Worm (Caenorhabditis elegans) whole organism, L4 larva: ENCODE measurements around the gene M7.7.

Experiments
- F10B5.3 ChIP-seq: sonication (generic microtip); optimal IDR thresholded peaks from 2 replicates; lab custom pipeline; 2016; ENCODE audit warnings: mild to moderate bottlenecking, missing genetic modification characterization, missing compliant biosample characterization
- F37D6.2 ChIP-seq: sonication (generic microtip); optimal IDR thresholded peaks from 2 replicates; lab custom pipeline; 2016; ENCODE audit warnings: mild to moderate bottlenecking, missing genetic modification characterization, missing compliant biosample characterization
- R02D3.7 ChIP-seq: fragments of 150-350 bp; sonication (generic microtip); optimal IDR thresholded peaks from 3 replicates; lab custom pipeline; 2014; ENCODE audit warnings: missing biosample characterization, missing genetic modification characterization
- T26A8.4 ChIP-seq: fragments of 200-800 bp; sonication (Bioruptor generic); IDR thresholded peaks from 2 replicates; pipeline ENCODE4 v1.3.6; 2022; ENCODE audit warnings: missing genetic modification characterization, missing compliant biosample characterization
- Y48G9A.11 ChIP-seq: fragments of 200-800 bp; sonication (Bioruptor generic); IDR thresholded peaks from 2 replicates; pipeline ENCODE4 v1.3.6; 2022; ENCODE audit warnings: missing genetic modification reagents, missing genetic modification characterization, missing compliant biosample characterization
- Y5F2A.4 ChIP-seq: fragments of 200-800 bp; sonication (Bioruptor generic); optimal IDR thresholded peaks from 2 replicates; lab custom pipeline; 2018; ENCODE audit warnings: mild to moderate bottlenecking, missing genetic modification characterization, missing compliant biosample characterization
- Y75B8A.6 ChIP-seq: fragments of 200-800 bp; sonication (Bioruptor generic); IDR thresholded peaks from 2 replicates; pipeline ENCODE4 v1.3.6; 2022; ENCODE audit warnings: missing genetic modification reagents, missing genetic modification characterization, missing compliant biosample characterization
- ZK337.2 ChIP-seq: fragments of 200-800 bp; sonication (Bioruptor generic); IDR thresholded peaks from 2 replicates; pipeline ENCODE4 v1.3.6; 2022; ENCODE audit warnings: missing genetic modification reagents, missing genetic modification characterization, missing compliant biosample characterization
- arid-1 ChIP-seq: fragments of 200-800 bp; sonication (Bioruptor generic); conservative IDR thresholded peaks from 2 replicates; pipeline ENCODE4 v1.3.6; 2022; ENCODE audit warnings: missing genetic modification reagents, missing genetic modification characterization, missing compliant biosample characterization
- ceh-28 ChIP-seq: fragments of 150-350 bp; optimal IDR thresholded peaks from 2 replicates; lab custom pipeline; 2014; ENCODE audit warnings: missing biosample characterization, missing genetic modification reagents, missing genetic modification characterization
- ceh-44 ChIP-seq: fragments of 200-800 bp; sonication (Bioruptor generic); IDR thresholded peaks from 2 replicates; pipeline ENCODE4 v1.3.6; 2022; ENCODE audit warnings: missing genetic modification reagents, missing genetic modification characterization, missing compliant biosample characterization
- ceh-82 ChIP-seq: sonication (generic microtip); optimal IDR thresholded peaks from 2 replicates; lab custom pipeline; 2017; ENCODE audit warnings: missing biosample characterization, missing genetic modification characterization
- ces-1 ChIP-seq: fragments of 150-350 bp; sonication (generic microtip); optimal IDR thresholded peaks from 4 replicates; lab custom pipeline; 2014; ENCODE audit warnings: missing biosample characterization, missing genetic modification reagents, missing genetic modification characterization
- daf-16 ChIP-seq, 3 experiments: sonication (generic microtip); optimal IDR thresholded peaks; 2 replicates each; lab custom pipeline; 2016 to 2017; ENCODE audit warnings: missing genetic modification characterization in 3 of 3, missing genetic modification reagents in 3 of 3, mild to moderate bottlenecking in 2 of 3, missing compliant biosample characterization in 2 of 3, missing biosample characterization in 1 of 3, moderate library complexity in 1 of 3
- daf-19 ChIP-seq: fragments of 200-800 bp; sonication (Bioruptor generic); conservative IDR thresholded peaks from 2 replicates; pipeline ENCODE4 v1.3.6; 2022; ENCODE audit warnings: missing genetic modification characterization, missing compliant biosample characterization
- dmd-6 ChIP-seq: fragments of 200-800 bp; sonication (Bioruptor generic); IDR thresholded peaks from 2 replicates; pipeline ENCODE4 v1.3.6; 2022; ENCODE audit warnings: missing genetic modification reagents, missing genetic modification characterization, missing compliant biosample characterization
- dmd-8 ChIP-seq: fragments of 200-800 bp; sonication (Bioruptor generic); IDR thresholded peaks from 2 replicates; pipeline ENCODE4 v1.3.6; 2022; ENCODE audit warnings: missing genetic modification characterization, missing compliant biosample characterization
- dpl-1 ChIP-seq: fragments of 150-350 bp; optimal IDR thresholded peaks from 2 replicates; lab custom pipeline; 2014; ENCODE audit warnings: missing biosample characterization, missing genetic modification reagents, missing genetic modification characterization
- duxl-1 ChIP-seq: sonication (generic microtip); optimal IDR thresholded peaks from 2 replicates; lab custom pipeline; 2016; ENCODE audit warnings: mild to moderate bottlenecking, missing genetic modification characterization, moderate library complexity, missing compliant biosample characterization; ENCODE audit not compliant: poor library complexity
- egl-43 ChIP-seq: fragments of 200-800 bp; sonication (Bioruptor generic); IDR thresholded peaks from 2 replicates; pipeline ENCODE4 v1.3.6; 2022; ENCODE audit warnings: missing genetic modification reagents, missing genetic modification characterization, missing compliant biosample characterization
- fkh-10 ChIP-seq: fragments of 150-350 bp; optimal IDR thresholded peaks from 2 replicates; lab custom pipeline; 2014; ENCODE audit warnings: missing biosample characterization, missing genetic modification reagents, missing genetic modification characterization
- hlh-30 ChIP-seq: sonication (generic microtip); optimal IDR thresholded peaks from 2 replicates; lab custom pipeline; 2017; ENCODE audit warnings: antibody characterized with exemption, mild to moderate bottlenecking, missing genetic modification characterization, missing compliant biosample characterization; ENCODE audit not compliant: insufficient read depth
- jun-1 ChIP-seq: fragments of 150-350 bp; optimal IDR thresholded peaks from 2 replicates; lab custom pipeline; 2014; ENCODE audit warnings: missing biosample characterization, missing genetic modification reagents, missing genetic modification characterization
- lim-7 ChIP-seq: fragments of 200-800 bp; sonication (Bioruptor generic); IDR thresholded peaks from 2 replicates; pipeline ENCODE4 v1.3.6; 2022; ENCODE audit warnings: missing genetic modification characterization, missing compliant biosample characterization
- lin-1 ChIP-seq: fragments of 200-800 bp; sonication (Bioruptor generic); IDR thresholded peaks from 2 replicates; pipeline ENCODE4 v1.3.6; 2022; ENCODE audit warnings: missing genetic modification reagents, missing genetic modification characterization, missing compliant biosample characterization
- lin-29 ChIP-seq: fragments of 200-800 bp; sonication (Bioruptor generic); IDR thresholded peaks from 2 replicates; pipeline ENCODE4 v1.3.6; 2022; ENCODE audit warnings: missing genetic modification reagents, missing genetic modification characterization, missing compliant biosample characterization
- lin-38 ChIP-seq: fragments of 200-800 bp; sonication (Bioruptor generic); IDR thresholded peaks from 2 replicates; pipeline ENCODE4 v1.3.6; 2022; ENCODE audit warnings: missing genetic modification reagents, missing genetic modification characterization, missing compliant biosample characterization
- lin-39 ChIP-seq: fragments of 150-350 bp; optimal IDR thresholded peaks from 2 replicates; lab custom pipeline; 2014; ENCODE audit warnings: missing biosample characterization, missing genetic modification reagents, missing genetic modification characterization
- mdl-1 ChIP-seq, 2 experiments: fragments of 150-350 bp in 1 of 2; sonication (generic microtip) in 1 of 2; optimal IDR thresholded peaks; 2 replicates each; lab custom pipeline; 2014 to 2017; ENCODE audit warnings: missing biosample characterization in 2 of 2, missing genetic modification characterization in 2 of 2
- mes-2 ChIP-seq: sonication (generic microtip); optimal IDR thresholded peaks from 2 replicates; lab custom pipeline; 2016; ENCODE audit warnings: missing genotype, mild to moderate bottlenecking, missing genetic modification characterization, missing compliant biosample characterization; ENCODE audit not compliant: poor library complexity, severe bottlenecking
- nhr-10 ChIP-seq: fragments of 150-350 bp; optimal IDR thresholded peaks from 2 replicates; lab custom pipeline; 2014; ENCODE audit warnings: missing biosample characterization, missing genetic modification characterization
- nhr-102 ChIP-seq: sonication (generic microtip); optimal IDR thresholded peaks from 2 replicates; lab custom pipeline; 2016; ENCODE audit warnings: mild to moderate bottlenecking, missing genetic modification characterization, moderate library complexity, missing compliant biosample characterization
- nhr-25 ChIP-seq: sonication (generic microtip); optimal IDR thresholded peaks from 2 replicates; lab custom pipeline; 2017; ENCODE audit warnings: missing genetic modification characterization, mild to moderate bottlenecking, missing compliant biosample characterization, antibody characterized with exemption, moderate library complexity, borderline replicate concordance; ENCODE audit not compliant: insufficient read depth
- nhr-28 ChIP-seq: fragments of 150-350 bp; optimal IDR thresholded peaks from 2 replicates; lab custom pipeline; 2014; ENCODE audit warnings: missing biosample characterization, missing genetic modification characterization
- nhr-41 ChIP-seq: fragments of 200-800 bp; sonication (Bioruptor generic); IDR thresholded peaks from 2 replicates; pipeline ENCODE4 v1.3.6; 2022; ENCODE audit warnings: missing genetic modification reagents, missing genetic modification characterization, missing compliant biosample characterization
- nhr-6 ChIP-seq: fragments of 150-350 bp; optimal IDR thresholded peaks from 2 replicates; lab custom pipeline; 2014; ENCODE audit warnings: missing biosample characterization, missing genetic modification characterization
- pha-4 ChIP-seq, 2 experiments: fragments of 150-350 bp in 1 of 2; fragments of 200-800 bp in 1 of 2; sonication (Bioruptor generic) in 1 of 2; IDR thresholded peaks in 1 of 2; optimal IDR thresholded peaks in 1 of 2; 2 replicates each; pipeline versions ENCODE4 v1.3.6 to Lab custom; 2014 to 2022; ENCODE audit warnings: missing genetic modification characterization in 2 of 2, missing genetic modification reagents in 2 of 2, missing biosample characterization in 1 of 2, missing compliant biosample characterization in 1 of 2
- php-3 ChIP-seq: fragments of 200-800 bp; sonication (Bioruptor generic); IDR thresholded peaks from 2 replicates; pipeline ENCODE4 v1.3.6; 2022; ENCODE audit warnings: missing genetic modification reagents, missing genetic modification characterization, missing compliant biosample characterization
- rbr-2 ChIP-seq: sonication (generic microtip); optimal IDR thresholded peaks from 2 replicates; lab custom pipeline; 2016; ENCODE audit warnings: missing genotype, missing genetic modification characterization, missing compliant biosample characterization
- sdz-12 ChIP-seq: fragments of 200-800 bp; sonication (Bioruptor generic); optimal IDR thresholded peaks from 2 replicates; lab custom pipeline; 2018; ENCODE audit warnings: mild to moderate bottlenecking, missing genetic modification characterization, missing compliant biosample characterization
- skn-1 ChIP-seq: fragments of 150-350 bp; optimal IDR thresholded peaks from 2 replicates; lab custom pipeline; 2014; ENCODE audit warnings: missing biosample characterization, missing genetic modification characterization
- snpc-1.2 ChIP-seq: fragments of 200-800 bp; sonication (Bioruptor generic); IDR thresholded peaks from 2 replicates; pipeline ENCODE4 v1.3.6; 2022; ENCODE audit warnings: missing genetic modification reagents, missing genetic modification characterization, missing compliant biosample characterization
- spr-1 ChIP-seq: sonication (generic microtip); optimal IDR thresholded peaks from 2 replicates; lab custom pipeline; 2016; ENCODE audit warnings: mild to moderate bottlenecking, missing genetic modification characterization, missing compliant biosample characterization
- unc-130 ChIP-seq: sonication (generic microtip); optimal IDR thresholded peaks from 2 replicates; lab custom pipeline; 2016; ENCODE audit warnings: missing genetic modification reagents, missing genetic modification characterization, missing compliant biosample characterization
- vab-7 ChIP-seq: fragments of 200-800 bp; sonication (Bioruptor generic); IDR thresholded peaks from 2 replicates; pipeline ENCODE4 v1.3.6; 2022; ENCODE audit warnings: missing genetic modification reagents, missing genetic modification characterization, missing compliant biosample characterization
- zfp-2 ChIP-seq: sonication (generic microtip); optimal IDR thresholded peaks from 2 replicates; lab custom pipeline; 2016; ENCODE audit warnings: mild to moderate bottlenecking, missing genetic modification characterization, missing compliant biosample characterization
- ztf-7 ChIP-seq: fragments of 150-350 bp; optimal IDR thresholded peaks from 2 replicates; lab custom pipeline; 2014; ENCODE audit warnings: missing biosample characterization, missing genetic modification characterization

Gene M7.7

ce11 chrIV:11110995-11111619 is 21.5 kb downstream of the M7.7 start, which contains the start of gene rps-5 (continued):
- TF ChIP-seq F37D6.2 (tag; lab: Kevin White, UChicago) (no peak), zfp-2 (tag; lab: Kevin White, UChicago) (no peak), Y48G9A.11 (GFP tag; lab: Robert Waterston, UW) (no peak), ceh-28 (tag; lab: Kevin White, UChicago) (no peak), R02D3.7 (tag; lab: Kevin White, UChicago) (no peak), fkh-10 (GFP tag; lab: Kevin White, UChicago) (no peak), mes-2 (tag; lab: Kevin White, UChicago) (peak; percentile 63), nhr-41 (GFP tag; lab: Robert Waterston, UW) (no peak), lin-39 (tag; lab: Kevin White, UChicago) (no peak), php-3 (GFP tag; lab: Robert Waterston, UW) (no peak), ceh-82 (no peak), pha-4 (GFP tag; IDR thresholded peaks at IDR 0.05; lab: Robert Waterston, UW) (no peak), pha-4 (tag; optimal IDR thresholded peaks at IDR 0.05; lab: Kevin White, UChicago) (no peak), F10B5.3 (tag; lab: Kevin White, UChicago) (no peak), jun-1 (tag; lab: Kevin White, UChicago) (no peak), sdz-12 (GFP tag; lab: Kevin White, UChicago) (no peak), T26A8.4 (GFP tag; lab: Robert Waterston, UW) (no peak), snpc-1.2 (GFP tag; lab: Robert Waterston, UW) (peak; percentile 50; the same call in 1 of the 2 replicates), daf-19 (GFP tag; lab: Robert Waterston, UW) (no peak), ZK337.2 (no peak), nhr-6 (tag; lab: Kevin White, UChicago) (peak; percentile 58), lin-38 (GFP tag; lab: Robert Waterston, UW) (peak; percentile 51), mdl-1 (tag; optimal IDR thresholded peaks at IDR 0.05; lab: Kevin White, UChicago) (no peak), ztf-7 (tag; lab: Kevin White, UChicago) (no peak), dmd-6 (GFP tag; lab: Robert Waterston, UW) (no peak), ces-1 (GFP tag; lab: Kevin White, UChicago) (no peak), nhr-102 (tag; lab: Kevin White, UChicago) (no peak), vab-7 (GFP tag; lab: Robert Waterston, UW) (no peak), arid-1 (GFP tag; lab: Robert Waterston, UW) (no peak), daf-16 (GFP tag; optimal IDR thresholded peaks at IDR 0.05; lab: Kevin White, UChicago) (no peak), daf-16 (tag; optimal IDR thresholded peaks at IDR 0.05; lab: Kevin White, UChicago) (no peak), lim-7 (no peak), duxl-1 (tag; lab: Kevin White, UChicago) (no peak), egl-43 (GFP tag; lab: Robert Waterston, UW) (no peak)

ce11 chrIV:11111898-11112297 is 22.3 kb downstream of the M7.7 start:
- TF ChIP-seq hlh-30 (tag; lab: Kevin White, UChicago) (peak; percentile 36), lin-1 (GFP tag; lab: Robert Waterston, UW) (no peak), skn-1 (tag; lab: Kevin White, UChicago) (no peak)
- TF ChIP-seq, all 104 proteins: peak for 1

- TF ChIP-seq lin-39 (tag; lab: Kevin White, UChicago) = no peak
- TF ChIP-seq Y75B8A.6 (GFP tag; lab: Robert Waterston, UW) = no peak
- TF ChIP-seq F10B5.3 (tag; lab: Kevin White, UChicago) = no peak
- no peak for TF ChIP-seq unc-130 (GFP tag; lab: Kevin White, UChicago)
- TF ChIP-seq nhr-10 = no peak
- TF ChIP-seq dpl-1 = no peak
- TF ChIP-seq rbr-2 = no peak
- TF ChIP-seq ceh-44 = no peak
- TF ChIP-seq dmd-8 (GFP tag; lab: Robert Waterston, UW) = no peak
- no peak for TF ChIP-seq nhr-25 (tag; lab: Kevin White, UChicago)
- no peak for TF ChIP-seq Y5F2A.4 (GFP tag; lab: Kevin White, UChicago)
- TF ChIP-seq nhr-28 (tag; lab: Kevin White, UChicago) = no peak
- TF ChIP-seq lin-29 = no peak
- no peak for TF ChIP-seq spr-1
These were observed 23.0 kb downstream of the M7.7 start, which contains the start of gene clc-9 for ce11 chrIV:11112641-11113040. clc-9 (plus strand) TSS chrIV:11112941.
